Worm (Caenorhabditis elegans): ENCODE measurements around the gene srh-112.

- TF ChIP-seq ama-1 (optimal IDR thresholded peaks at IDR 0.05) (no peak), nhr-28 (tag; optimal IDR thresholded peaks at IDR 0.05) (no peak), nhr-48 (tag; optimal IDR thresholded peaks at IDR 0.05) (no peak), unc-62 (GFP tag; optimal IDR thresholded peaks at IDR 0.05 in 1 of 2) (no peak), unc-62 (tag; optimal IDR thresholded peaks at IDR 0.05) (no peak), mdt-29 (GFP tag; IDR thresholded peaks at IDR 0.05) (no peak), pha-4 (GFP tag; IDR thresholded peaks at IDR 0.05) (no peak), pha-4 (tag; optimal IDR thresholded peaks at IDR 0.05) (no peak), Y5F2A.4 (GFP tag; optimal IDR thresholded peaks at IDR 0.05) (no peak)
Measured at ce11 chrV:17177967-17178366, 48.1 kb downstream of the srh-112 start, which contains the start of gene srsx-1.
